Worm (Caenorhabditis elegans) whole organism, L4 larva: ENCODE results near the gene T20D4.10.

Experiments used
- F37D6.2 ChIP-seq: sonication (generic microtip); optimal IDR thresholded peaks from 2 replicates; lab custom pipeline; 2016; ENCODE audit warnings: mild to moderate bottlenecking, missing genetic modification characterization, missing compliant biosample characterization
- T20F7.1 ChIP-seq: fragments of 200-800 bp; sonication (Bioruptor generic); optimal IDR thresholded peaks from 2 replicates; lab custom pipeline; 2018; ENCODE audit warnings: mild to moderate bottlenecking, missing genetic modification characterization, missing compliant biosample characterization
- ZK546.5 ChIP-seq, 2 experiments: sonication (generic microtip); optimal IDR thresholded peaks; 2 replicates each; lab custom pipeline; 2017; ENCODE audit warnings: missing biosample characterization in 2 of 2, missing genetic modification characterization in 2 of 2
- aha-1 ChIP-seq: fragments of 150-350 bp; peaks from one replicate; lab custom pipeline; 2014; ENCODE audit warnings: missing biosample characterization, missing genetic modification characterization
- ama-1 ChIP-seq: fragments of 150-350 bp; optimal IDR thresholded peaks from 2 replicates; lab custom pipeline; 2014; ENCODE audit warnings: inconsistent platforms, mixed read lengths
- arid-1 ChIP-seq: fragments of 200-800 bp; sonication (Bioruptor generic); conservative IDR thresholded peaks from 2 replicates; pipeline ENCODE4 v1.3.6; 2022; ENCODE audit warnings: missing genetic modification reagents, missing genetic modification characterization, missing compliant biosample characterization
- ceh-20 ChIP-seq: fragments of 200-800 bp; sonication (Bioruptor generic); IDR thresholded peaks from 2 replicates; pipeline ENCODE4 v1.3.6; 2022; ENCODE audit warnings: missing genetic modification reagents, missing genetic modification characterization, missing compliant biosample characterization
- ceh-32 ChIP-seq: sonication (generic microtip); optimal IDR thresholded peaks from 2 replicates; lab custom pipeline; 2016; ENCODE audit warnings: mild to moderate bottlenecking, missing genetic modification characterization, missing compliant biosample characterization; ENCODE audit not compliant: poor library complexity
- dmd-6 ChIP-seq: fragments of 200-800 bp; sonication (Bioruptor generic); IDR thresholded peaks from 2 replicates; pipeline ENCODE4 v1.3.6; 2022; ENCODE audit warnings: missing genetic modification reagents, missing genetic modification characterization, missing compliant biosample characterization
- egl-27 ChIP-seq: sonication (generic microtip); optimal IDR thresholded peaks from 3 replicates; lab custom pipeline; 2017; ENCODE audit warnings: missing biosample characterization, missing genetic modification reagents, missing genetic modification characterization
- egl-43 ChIP-seq: fragments of 200-800 bp; sonication (Bioruptor generic); IDR thresholded peaks from 2 replicates; pipeline ENCODE4 v1.3.6; 2022; ENCODE audit warnings: missing genetic modification reagents, missing genetic modification characterization, missing compliant biosample characterization
- fos-1 ChIP-seq: fragments of 150-350 bp; optimal IDR thresholded peaks from 2 replicates; lab custom pipeline; 2014; ENCODE audit warnings: missing biosample characterization, missing genetic modification characterization
- hif-1 ChIP-seq, 2 experiments: sonication (generic microtip); optimal IDR thresholded peaks; 2 replicates each; lab custom pipeline; 2016 to 2017; ENCODE audit warnings: missing compliant biosample characterization in 2 of 2, missing genetic modification characterization in 2 of 2, missing genetic modification reagents in 2 of 2, missing genotype in 2 of 2, mild to moderate bottlenecking in 1 of 2
- lin-29 ChIP-seq: fragments of 200-800 bp; sonication (Bioruptor generic); IDR thresholded peaks from 2 replicates; pipeline ENCODE4 v1.3.6; 2022; ENCODE audit warnings: missing genetic modification reagents, missing genetic modification characterization, missing compliant biosample characterization
- lin-39 ChIP-seq: fragments of 150-350 bp; optimal IDR thresholded peaks from 2 replicates; lab custom pipeline; 2014; ENCODE audit warnings: missing biosample characterization, missing genetic modification reagents, missing genetic modification characterization
- madf-9 ChIP-seq: fragments of 200-800 bp; sonication (Bioruptor generic); conservative IDR thresholded peaks from 2 replicates; pipeline ENCODE4 v1.3.6; 2022; ENCODE audit warnings: missing genetic modification reagents, missing genetic modification characterization, missing compliant biosample characterization
- mdl-1 ChIP-seq, 2 experiments: fragments of 150-350 bp in 1 of 2; sonication (generic microtip) in 1 of 2; optimal IDR thresholded peaks; 2 replicates each; lab custom pipeline; 2014 to 2017; ENCODE audit warnings: missing biosample characterization in 2 of 2, missing genetic modification characterization in 2 of 2
- mdt-29 ChIP-seq: fragments of 200-800 bp; sonication (Bioruptor generic); IDR thresholded peaks from 2 replicates; pipeline ENCODE4 v1.3.6; 2022; ENCODE audit warnings: missing genetic modification reagents, missing genetic modification characterization, missing compliant biosample characterization
- mes-2 ChIP-seq: sonication (generic microtip); optimal IDR thresholded peaks from 2 replicates; lab custom pipeline; 2016; ENCODE audit warnings: missing genotype, mild to moderate bottlenecking, missing genetic modification characterization, missing compliant biosample characterization; ENCODE audit not compliant: poor library complexity, severe bottlenecking
- nhr-10 ChIP-seq: fragments of 150-350 bp; optimal IDR thresholded peaks from 2 replicates; lab custom pipeline; 2014; ENCODE audit warnings: missing biosample characterization, missing genetic modification characterization
- nhr-28 ChIP-seq: fragments of 150-350 bp; optimal IDR thresholded peaks from 2 replicates; lab custom pipeline; 2014; ENCODE audit warnings: missing biosample characterization, missing genetic modification characterization
- nhr-76 ChIP-seq: fragments of 150-350 bp; optimal IDR thresholded peaks from 2 replicates; lab custom pipeline; 2014; ENCODE audit warnings: missing biosample characterization, missing genetic modification characterization
- nhr-77 ChIP-seq: fragments of 150-350 bp; optimal IDR thresholded peaks from 2 replicates; lab custom pipeline; 2014; ENCODE audit warnings: missing biosample characterization, missing genetic modification characterization
- pha-4 ChIP-seq, 2 experiments: fragments of 150-350 bp in 1 of 2; fragments of 200-800 bp in 1 of 2; sonication (Bioruptor generic) in 1 of 2; IDR thresholded peaks in 1 of 2; optimal IDR thresholded peaks in 1 of 2; 2 replicates each; pipeline versions ENCODE4 v1.3.6 to Lab custom; 2014 to 2022; ENCODE audit warnings: missing genetic modification characterization in 2 of 2, missing genetic modification reagents in 2 of 2, missing biosample characterization in 1 of 2, missing compliant biosample characterization in 1 of 2
- php-3 ChIP-seq: fragments of 200-800 bp; sonication (Bioruptor generic); IDR thresholded peaks from 2 replicates; pipeline ENCODE4 v1.3.6; 2022; ENCODE audit warnings: missing genetic modification reagents, missing genetic modification characterization, missing compliant biosample characterization
- pqm-1 ChIP-seq: sonication (generic microtip); optimal IDR thresholded peaks from 2 replicates; lab custom pipeline; 2017; ENCODE audit warnings: missing biosample characterization, missing genetic modification characterization
- sdz-12 ChIP-seq: fragments of 200-800 bp; sonication (Bioruptor generic); optimal IDR thresholded peaks from 2 replicates; lab custom pipeline; 2018; ENCODE audit warnings: mild to moderate bottlenecking, missing genetic modification characterization, missing compliant biosample characterization
- spr-1 ChIP-seq: sonication (generic microtip); optimal IDR thresholded peaks from 2 replicates; lab custom pipeline; 2016; ENCODE audit warnings: mild to moderate bottlenecking, missing genetic modification characterization, missing compliant biosample characterization
- unc-130 ChIP-seq: sonication (generic microtip); optimal IDR thresholded peaks from 2 replicates; lab custom pipeline; 2016; ENCODE audit warnings: missing genetic modification reagents, missing genetic modification characterization, missing compliant biosample characterization
- unc-62 ChIP-seq, 3 experiments: fragments of 150-350 bp in 1 of 3; sonication (generic microtip); optimal IDR thresholded peaks in 2 of 3; peaks in 1 of 3; 1 replicate in 1 of 3; 2 replicates in 2 of 3; lab custom pipeline; 2014 to 2017; ENCODE audit warnings: missing biosample characterization in 3 of 3, missing genetic modification characterization in 3 of 3, missing genetic modification reagents in 3 of 3, missing genotype in 1 of 3

Gene T20D4.10

DNA sequence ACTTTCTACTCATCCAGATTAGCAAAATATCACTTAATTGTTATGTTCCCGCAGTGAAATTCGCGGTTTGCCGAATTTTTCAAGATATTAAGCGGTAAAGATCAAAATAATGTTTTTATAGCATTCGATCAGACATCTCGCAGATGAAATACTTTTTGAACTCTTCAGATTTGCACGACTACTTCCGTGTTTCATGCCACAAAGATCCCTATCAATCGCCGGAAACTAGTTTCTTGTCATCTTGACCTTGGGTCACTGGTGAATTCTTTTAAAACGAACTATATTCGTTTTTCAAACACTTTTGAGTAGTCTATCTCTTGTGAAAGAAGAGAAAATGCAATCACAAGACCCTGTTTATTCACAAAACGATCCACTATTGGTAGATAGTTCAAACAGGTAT, 13.0 kb downstream of the T20D4.10 start, which contains the start of gene txt-11:
txt-11 (plus strand) TSS at position 301 of the 400 bp plus-strand sequence.
- 0 out of 2 replicates have a peak, but pooled peaks have one; percentile 15 for TF ChIP-seq dmd-6
- TF ChIP-seq pha-4 (GFP tag; IDR thresholded peaks at IDR 0.05; lab: Robert Waterston, UW), result no peak
- no peak for TF ChIP-seq pha-4 (tag; optimal IDR thresholded peaks at IDR 0.05; lab: Kevin White, UChicago)
- TF ChIP-seq, all 104 proteins: peak for 1

DNA sequence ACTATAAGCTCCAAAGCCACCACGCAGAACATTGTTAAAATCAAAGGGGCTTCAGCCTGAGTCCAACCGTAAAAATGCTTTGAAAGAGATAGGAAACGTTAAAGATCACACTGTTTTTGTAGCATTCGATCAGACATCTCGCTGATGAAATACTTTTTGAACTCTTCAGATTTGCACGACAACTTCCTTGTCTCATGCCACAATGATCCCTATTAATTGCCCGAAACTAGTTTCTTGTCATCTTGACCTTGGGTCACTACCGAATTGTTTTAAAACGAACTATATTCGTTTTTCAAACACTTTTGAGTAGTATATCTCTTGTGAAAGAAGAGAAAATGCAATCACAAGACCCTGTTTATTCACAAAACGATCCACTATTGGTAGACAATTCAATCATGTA, 17.9 kb downstream of the T20D4.10 start, which contains the start of gene T20D4.3:
T20D4.3 (plus strand) TSS at position 301 of the 400 bp plus-strand sequence.
- TF ChIP-seq unc-62 (GFP tag; optimal IDR thresholded peaks at IDR 0.05 in 1 of 2; lab: Kevin White, UChicago) (peak in 1 of 2 experiments; percentile 61), unc-62 (tag; optimal IDR thresholded peaks at IDR 0.05; lab: Kevin White, UChicago) (no peak), egl-43 (no peak), unc-130 (GFP tag; lab: Kevin White, UChicago) (no peak)

DNA sequence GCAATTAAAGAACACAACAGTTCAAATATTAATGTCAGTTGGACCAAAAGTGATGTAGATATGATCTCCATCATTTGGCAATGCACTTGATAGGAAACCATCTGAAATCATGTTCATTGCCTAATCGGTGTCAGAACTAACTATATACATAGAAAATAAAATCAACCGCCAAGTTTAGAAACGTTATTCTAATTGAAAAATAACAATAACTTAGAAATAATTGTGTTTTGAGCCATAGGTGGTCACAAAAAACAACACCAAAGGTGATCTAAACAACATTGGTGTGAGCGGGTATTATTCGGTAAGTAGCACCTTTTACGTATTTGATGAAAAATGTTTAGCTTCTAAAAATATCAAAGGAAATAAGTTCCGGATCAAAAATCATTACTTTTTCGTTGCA, 24.3 kb downstream of the T20D4.10 start, which contains the start of gene srab-21:
srab-21 (minus strand) TSS at position 101 of the 400 bp plus-strand sequence.
- TF ChIP-seq php-3 (no peak), unc-62 (GFP tag; optimal IDR thresholded peaks at IDR 0.05 in 1 of 2; lab: Kevin White, UChicago) (peak in 1 of 2 experiments; percentile 15), unc-62 (tag; optimal IDR thresholded peaks at IDR 0.05; lab: Kevin White, UChicago) (no peak), ama-1 (lab: Kevin White, UChicago) (no peak)

DNA sequence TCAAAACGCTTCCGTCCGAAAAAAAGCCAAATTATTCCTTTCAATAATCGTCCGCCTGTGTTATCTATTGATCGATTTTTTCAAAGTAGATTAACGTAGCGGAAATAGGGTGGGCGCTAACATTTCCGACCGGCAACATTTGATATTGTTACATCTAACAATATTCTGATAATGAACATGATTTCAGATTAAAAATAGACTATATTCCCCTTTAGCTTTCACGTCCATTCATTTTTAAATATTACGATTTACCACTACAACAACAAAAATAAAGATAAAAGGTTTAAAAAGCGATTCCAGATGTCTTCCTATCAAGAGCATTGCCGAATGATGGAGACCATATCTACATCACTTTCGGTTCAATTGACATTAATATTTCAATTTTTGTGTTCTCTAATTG, 26.0 kb downstream of the T20D4.10 start, which contains the start of gene srab-22:
srab-22 (plus strand) TSS at position 301 of the 400 bp plus-strand sequence.
- TF ChIP-seq unc-62 (GFP tag; optimal IDR thresholded peaks at IDR 0.05 in 1 of 2; lab: Kevin White, UChicago) (peak in 1 of 2 experiments; percentile 14), unc-62 (tag; optimal IDR thresholded peaks at IDR 0.05; lab: Kevin White, UChicago) (no peak), nhr-76 (tag; lab: Kevin White, UChicago) (no peak), mdl-1 (tag; optimal IDR thresholded peaks at IDR 0.05; lab: Kevin White, UChicago) (no peak)

DNA sequence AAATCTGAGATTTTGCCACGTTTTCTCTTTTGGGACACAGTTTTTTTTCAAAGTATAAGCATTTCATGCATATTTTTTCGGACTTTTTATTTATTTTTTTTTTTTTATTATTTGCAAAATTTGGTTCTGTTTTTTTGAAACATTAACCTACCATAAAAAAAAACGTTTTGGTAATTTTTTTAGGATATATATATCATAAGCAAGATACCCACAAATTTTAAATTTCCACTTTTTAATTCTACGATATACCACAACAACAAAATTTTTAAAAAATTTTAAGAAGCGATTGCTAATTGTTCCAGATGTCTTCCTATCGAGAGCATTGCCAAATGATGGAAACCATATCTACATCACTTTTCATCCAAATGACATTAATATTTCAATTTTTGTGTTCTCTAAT, 28.6 kb downstream of the T20D4.10 start, which contains the start of gene srab-20:
srab-20 (plus strand) TSS at position 301 of the 400 bp plus-strand sequence.
- TF ChIP-seq arid-1 (GFP tag; lab: Robert Waterston, UW) (no peak), ceh-32 (tag; lab: Kevin White, UChicago) (no peak), ceh-20 (GFP tag; lab: Robert Waterston, UW) (no peak), mdt-29 (no peak), unc-62 (GFP tag; optimal IDR thresholded peaks at IDR 0.05 in 1 of 2; lab: Kevin White, UChicago) (no peak), unc-62 (tag; optimal IDR thresholded peaks at IDR 0.05; lab: Kevin White, UChicago) (no peak), lin-29 (no peak), pqm-1 (tag; lab: Kevin White, UChicago) (no peak)

DNA sequence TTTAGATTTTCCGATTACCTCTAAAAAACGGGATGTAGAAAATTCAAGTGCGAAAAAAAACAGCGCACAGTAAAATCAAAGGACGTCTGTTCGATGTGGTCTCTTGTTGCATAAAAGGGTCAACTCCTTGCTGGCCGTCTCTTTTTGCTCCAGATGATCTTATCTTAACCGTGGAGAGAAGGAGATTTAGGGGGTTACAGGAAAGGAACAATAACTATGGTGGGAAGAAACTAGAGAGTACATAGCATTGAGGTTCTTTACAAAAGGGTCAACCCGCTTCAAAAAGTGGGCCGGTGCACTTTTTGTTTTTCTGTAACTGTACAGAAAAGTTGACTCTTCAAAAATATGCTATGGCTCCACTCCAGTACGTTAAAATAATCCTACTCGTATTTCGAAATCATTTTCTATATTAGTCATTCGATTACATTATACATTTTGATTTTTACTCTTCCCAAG, 31.5 kb downstream of the T20D4.10 start, which contains the start of the genes T20D4.19 and srj-9:
T20D4.19 (minus strand) TSS at position 101 of the 456 bp plus-strand sequence.
srj-9 (plus strand) TSS at position 406 of the 456 bp plus-strand sequence.
- TF ChIP-seq unc-62 (GFP tag; optimal IDR thresholded peaks at IDR 0.05 in 1 of 2; lab: Kevin White, UChicago), result peak in 1 of 2 experiments; percentile 51
- no peak for TF ChIP-seq unc-62 (tag; optimal IDR thresholded peaks at IDR 0.05; lab: Kevin White, UChicago)
- no peak for TF ChIP-seq nhr-28 (tag; lab: Kevin White, UChicago)

DNA sequence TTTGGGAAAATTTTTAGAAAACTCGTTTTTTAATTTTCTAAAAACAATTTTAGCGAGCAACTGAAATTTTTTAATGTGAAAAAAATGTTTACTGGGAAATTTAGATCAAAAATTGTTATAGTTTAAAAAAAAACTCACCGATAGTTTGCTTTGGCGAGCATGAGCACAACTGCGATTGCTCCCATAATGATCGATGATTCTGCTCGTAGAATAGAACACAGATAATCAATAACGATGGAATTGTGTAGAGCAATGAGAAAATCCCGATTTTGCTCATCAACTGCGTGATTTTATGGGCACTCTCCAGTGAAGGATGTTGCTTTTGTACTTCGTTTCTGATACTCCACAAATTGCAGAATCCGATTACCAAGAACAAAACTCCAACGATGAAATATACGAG, 42.6 kb downstream of the T20D4.10 start:
- TF ChIP-seq mes-2 (no peak), aha-1 (tag; lab: Kevin White, UChicago) (peak; percentile 81)

DNA sequence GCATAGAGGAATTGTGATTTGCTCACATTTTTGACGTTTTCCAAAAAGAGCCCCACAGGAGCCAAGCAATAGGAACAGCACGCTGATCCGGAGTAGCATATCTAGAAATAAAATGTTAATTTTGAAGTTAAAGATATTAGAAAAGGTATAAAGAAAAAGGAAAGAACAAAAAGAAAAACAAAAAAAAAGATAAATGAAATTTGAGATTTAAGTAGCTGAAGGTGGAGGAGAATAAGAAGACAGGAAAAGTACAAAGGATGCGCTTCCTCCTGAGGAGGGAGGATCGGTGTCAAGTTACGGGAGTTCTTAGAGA, 44.7 kb downstream of the T20D4.10 start, which contains the start of gene cfz-2:
cfz-2 (minus strand) TSS at position 101 of the 313 bp plus-strand sequence.
- TF ChIP-seq sdz-12 (GFP tag; lab: Kevin White, UChicago), result no peak
- no peak for TF ChIP-seq hif-1 (tag; optimal IDR thresholded peaks at IDR 0.05; lab: Kevin White, UChicago)
- no peak for TF ChIP-seq egl-27 (tag; lab: Kevin White, UChicago)
- TF ChIP-seq nhr-10 (tag; lab: Kevin White, UChicago), result no peak
- TF ChIP-seq madf-9, result no peak
- no peak for TF ChIP-seq spr-1 (tag; lab: Kevin White, UChicago)
- TF ChIP-seq T20F7.1 (GFP tag; lab: Kevin White, UChicago), result no peak
- TF ChIP-seq fos-1 (tag; lab: Kevin White, UChicago), result no peak
- TF ChIP-seq ZK546.5 (tag; optimal IDR thresholded peaks at IDR 0.05; lab: Kevin White, UChicago), result no peak
- TF ChIP-seq F37D6.2 (tag; lab: Kevin White, UChicago), result no peak
- no peak for TF ChIP-seq pqm-1 (tag; lab: Kevin White, UChicago)
- TF ChIP-seq egl-43, result no peak
- no peak for TF ChIP-seq mdt-29
- TF ChIP-seq lin-39 (tag; lab: Kevin White, UChicago), result no peak
- no peak for TF ChIP-seq aha-1 (tag; lab: Kevin White, UChicago)
- TF ChIP-seq nhr-77 (tag; lab: Kevin White, UChicago), result no peak
- TF ChIP-seq, all 104 proteins: peak for 0
